Fruit fly (Drosophila melanogaster) whole organism, adult: ENCODE data around the gene CG32537.

ENCODE experiments used
- CG11617 ChIP-seq: fragments of 200-800 bp; sonication (Bioruptor generic); optimal IDR thresholded peaks from 2 replicates; lab custom pipeline; 2017; ENCODE audit warnings: mild to moderate bottlenecking, missing biosample characterization, missing genetic modification reagents, missing genetic modification characterization
- CG12768 ChIP-seq: fragments of 200-800 bp; sonication (Bioruptor generic); optimal IDR thresholded peaks from 2 replicates; lab custom pipeline; 2017; ENCODE audit warnings: missing biosample characterization, missing genetic modification characterization, mild to moderate bottlenecking, moderate library complexity, missing genetic modification reagents
- CG14711 ChIP-seq: fragments of 200-800 bp; sonication (Bioruptor generic); optimal IDR thresholded peaks from 2 replicates; lab custom pipeline; 2018; ENCODE audit warnings: missing biosample characterization, mild to moderate bottlenecking, missing genetic modification characterization, moderate library complexity
- CG1620 ChIP-seq: fragments of 200-800 bp; sonication (Bioruptor generic); optimal IDR thresholded peaks from 2 replicates; lab custom pipeline; 2016; ENCODE audit warnings: missing biosample characterization, missing genetic modification characterization
- CG33017 ChIP-seq: fragments of 200-800 bp; sonication (Bioruptor generic); optimal IDR thresholded peaks from 2 replicates; lab custom pipeline; 2018; ENCODE audit warnings: missing biosample characterization, mild to moderate bottlenecking, missing genetic modification characterization, moderate library complexity
- CG5204 ChIP-seq: fragments of 200-800 bp; sonication (Bioruptor generic); optimal IDR thresholded peaks from 2 replicates; lab custom pipeline; 2016; ENCODE audit warnings: missing biosample characterization, missing genetic modification characterization
- CG7045 ChIP-seq: fragments of 200-800 bp; sonication (Bioruptor generic); optimal IDR thresholded peaks from 2 replicates; lab custom pipeline; 2017; ENCODE audit warnings: missing biosample characterization, mild to moderate bottlenecking, missing genetic modification characterization
- CG7101 ChIP-seq: fragments of 200-800 bp; sonication (Bioruptor generic); optimal IDR thresholded peaks from 2 replicates; lab custom pipeline; 2018; ENCODE audit warnings: missing biosample characterization, mild to moderate bottlenecking, missing genetic modification characterization, moderate library complexity
- Clk ChIP-seq: fragments of 200-800 bp; sonication (Bioruptor generic); optimal IDR thresholded peaks from 2 replicates; lab custom pipeline; 2017; ENCODE audit warnings: missing biosample characterization, missing genetic modification characterization
- Crg-1 ChIP-seq: fragments of 200-800 bp; sonication (Bioruptor generic); optimal IDR thresholded peaks from 2 replicates; lab custom pipeline; 2016; ENCODE audit warnings: missing biosample characterization, missing genetic modification characterization
- Hr96 ChIP-seq: fragments of 200-800 bp; sonication (Bioruptor generic); optimal IDR thresholded peaks from 2 replicates; lab custom pipeline; 2016; ENCODE audit warnings: missing biosample characterization, missing genetic modification characterization
- Mnt ChIP-seq: fragments of 200-800 bp; sonication (Bioruptor generic); optimal IDR thresholded peaks from 2 replicates; lab custom pipeline; 2016; ENCODE audit warnings: missing biosample characterization, mild to moderate bottlenecking, missing genetic modification characterization
- bab1 ChIP-seq: fragments of 200-800 bp; sonication (Bioruptor generic); optimal IDR thresholded peaks from 3 replicates; lab custom pipeline; 2019; ENCODE audit warnings: missing biosample characterization, mild to moderate bottlenecking, missing genetic modification characterization, moderate library complexity
- cic ChIP-seq: fragments of 200-800 bp; sonication (Bioruptor generic); optimal IDR thresholded peaks from 2 replicates; lab custom pipeline; 2017; ENCODE audit warnings: missing biosample characterization, mild to moderate bottlenecking, missing genetic modification characterization, moderate library complexity
- cnc ChIP-seq, 2 experiments: fragments of >200 bp; optimal IDR thresholded peaks; 2 replicates each; lab custom pipeline; 2017
- kay ChIP-seq: fragments of 200-800 bp; sonication (Bioruptor generic); peaks from one replicate; lab custom pipeline; 2016; ENCODE audit warnings: missing biosample characterization, missing genetic modification characterization, borderline replicate concordance
- ovo ChIP-seq: fragments of 200-800 bp; sonication (Bioruptor generic); optimal IDR thresholded peaks from 2 replicates; lab custom pipeline; 2016; ENCODE audit warnings: missing biosample characterization, missing genetic modification characterization
- pad ChIP-seq: fragments of 200-800 bp; sonication (Bioruptor generic); optimal IDR thresholded peaks from 3 replicates; lab custom pipeline; 2017; ENCODE audit warnings: missing biosample characterization, missing genetic modification characterization, mild to moderate bottlenecking, moderate library complexity, missing genetic modification reagents
- tj ChIP-seq: fragments of 200-800 bp; sonication (Bioruptor generic); optimal IDR thresholded peaks from 3 replicates; lab custom pipeline; 2017; ENCODE audit warnings: missing biosample characterization, mild to moderate bottlenecking, missing genetic modification characterization, moderate library complexity
- toe ChIP-seq: fragments of 200-800 bp; sonication (Bioruptor generic); optimal IDR thresholded peaks from 2 replicates; lab custom pipeline; 2016; ENCODE audit warnings: missing biosample characterization, missing genetic modification characterization

Gene CG32537

dm6 chrX:19249339-19249738 lies 27.0 kb downstream of the CG32537 start:
- TF ChIP-seq CG33017 (tag; lab: Kevin White, UChicago) (no peak), Mnt (GFP tag; lab: Kevin White, UChicago) (no peak), Hr96 (no peak), CG11617 (GFP tag; lab: Kevin White, UChicago) (no peak), cnc (optimal IDR thresholded peaks at IDR 0.05; lab: Kevin White, UChicago) (no peak), CG7101 (tag; lab: Kevin White, UChicago) (no peak), bab1 (GFP tag; lab: Kevin White, UChicago) (no peak), pad (GFP tag; lab: Kevin White, UChicago) (no peak), toe (GFP tag; lab: Kevin White, UChicago) (no peak), kay (GFP tag; lab: Kevin White, UChicago) (no peak), CG5204 (GFP tag; lab: Kevin White, UChicago) (no peak), CG1620 (GFP tag; lab: Kevin White, UChicago) (no peak)

DNA sequence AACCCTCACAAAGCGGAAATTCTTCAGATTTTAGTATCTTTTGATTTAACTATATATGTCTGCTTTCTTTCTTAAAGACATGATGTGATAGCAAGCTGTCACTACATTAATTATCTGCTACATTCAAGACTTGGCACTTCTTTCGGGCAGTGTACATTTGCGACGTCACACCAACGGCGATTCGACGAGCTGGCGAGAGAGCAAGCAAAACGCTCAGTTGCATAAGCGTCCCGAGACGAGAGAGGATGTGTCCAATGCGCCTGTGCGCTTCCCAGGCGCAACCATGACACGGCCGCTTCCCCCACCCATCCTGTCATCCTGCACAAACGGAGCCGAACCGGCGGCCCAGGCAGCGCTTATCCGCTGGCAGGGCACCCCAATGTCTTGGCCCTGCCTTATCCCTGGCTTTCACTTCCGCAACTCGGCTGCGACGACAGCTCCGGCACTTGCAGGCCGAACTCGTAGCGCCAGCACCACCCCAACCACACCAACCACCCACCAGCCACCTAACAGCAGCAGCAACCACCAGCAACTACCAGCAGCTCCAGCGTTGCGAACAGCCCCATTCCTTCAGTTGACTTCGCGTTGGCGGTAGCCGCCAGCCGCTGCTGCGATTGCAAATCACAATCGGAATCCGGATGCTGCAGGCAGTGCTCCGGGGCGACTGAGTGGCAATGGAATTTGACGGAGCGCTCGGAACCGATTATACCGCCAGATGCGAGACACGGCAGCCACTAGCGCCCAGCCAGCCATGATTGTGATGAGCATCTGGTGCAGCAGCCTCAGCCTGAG lies 27.7 kb downstream of the CG32537 start, which contains the start of gene Hs3st-B:
Gene Hs3st-B (plus strand): TSS at position 214 of the 792 bp plus-strand sequence.
- no peak for TF ChIP-seq cic (GFP tag; lab: Kevin White, UChicago)
- no peak for TF ChIP-seq CG7045 (GFP tag; lab: Kevin White, UChicago)
- no peak for TF ChIP-seq Clk (GFP tag; lab: Kevin White, UChicago)
- no peak for TF ChIP-seq cnc (optimal IDR thresholded peaks at IDR 0.05; lab: Kevin White, UChicago)
- TF ChIP-seq kay (GFP tag; lab: Kevin White, UChicago), result no peak
- TF ChIP-seq Hr96, result no peak

DNA sequence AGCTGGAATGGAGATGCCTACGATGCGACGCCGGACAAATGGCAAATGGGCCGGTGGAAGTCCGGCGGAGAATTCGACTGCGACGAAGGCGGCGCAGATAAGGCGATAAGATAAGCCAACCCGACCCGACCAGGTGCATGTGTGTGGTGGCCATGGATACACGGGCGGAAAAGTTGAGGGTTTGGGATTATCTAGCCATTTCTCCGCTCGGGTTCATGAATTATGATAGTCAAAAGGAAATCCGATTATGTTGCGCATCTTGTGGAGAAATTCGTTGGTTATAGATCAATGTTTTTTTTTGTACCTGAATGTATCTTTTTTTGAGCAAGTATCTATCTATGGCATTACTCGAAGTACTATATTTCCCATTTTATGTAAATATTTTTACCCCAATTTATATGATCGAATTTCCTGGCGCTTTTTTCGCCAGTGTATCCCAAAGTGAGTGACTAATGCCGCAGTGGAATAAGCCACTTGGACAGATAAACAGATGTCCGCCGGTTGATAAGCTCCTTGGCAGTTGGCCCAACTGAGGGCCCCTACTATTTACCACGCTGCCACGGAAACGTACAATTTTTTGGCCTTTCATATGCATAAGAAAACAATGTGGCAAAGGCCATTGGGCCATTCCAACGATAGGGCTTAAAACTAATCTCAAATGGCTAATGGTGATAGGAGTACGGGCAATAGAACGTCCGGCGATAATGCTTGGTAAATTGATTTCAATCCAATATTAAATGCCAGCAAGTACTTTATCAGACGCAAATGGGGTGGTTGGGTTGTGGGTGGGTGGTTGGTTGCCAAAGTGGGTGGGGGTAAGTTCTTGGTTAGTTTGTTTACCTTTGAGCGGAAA lies 28.9 kb downstream of the CG32537 start, which contains the start of gene CG7992:
Gene CG7992 (minus strand): TSS at position 51 of the 853 bp plus-strand sequence.
- TF ChIP-seq CG1620 (GFP tag; lab: Kevin White, UChicago) (peak; percentile 3), CG12768 (GFP tag; lab: Kevin White, UChicago) (peak; percentile 28), CG7101 (tag; lab: Kevin White, UChicago) (peak; percentile 58), CG11617 (GFP tag; lab: Kevin White, UChicago) (peak; percentile 75), bab1 (GFP tag; lab: Kevin White, UChicago) (no peak), tj (GFP tag; lab: Kevin White, UChicago) (peak; percentile 33), Mnt (GFP tag; lab: Kevin White, UChicago) (peak; percentile 39), cnc (optimal IDR thresholded peaks at IDR 0.05; lab: Kevin White, UChicago) (no peak), CG14711 (tag; lab: Kevin White, UChicago) (peak; percentile 59), toe (GFP tag; lab: Kevin White, UChicago) (peak; percentile 28), Clk (GFP tag; lab: Kevin White, UChicago) (no peak), pad (GFP tag; lab: Kevin White, UChicago) (peak; percentile 31), CG7045 (GFP tag; lab: Kevin White, UChicago) (no peak), kay (GFP tag; lab: Kevin White, UChicago) (peak; percentile 94), ovo (no peak), CG33017 (tag; lab: Kevin White, UChicago) (peak; percentile 23), CG5204 (GFP tag; lab: Kevin White, UChicago) (peak; percentile 24), Hr96 (peak; percentile 64), Crg-1 (peak; percentile 9), cic (GFP tag; lab: Kevin White, UChicago) (no peak)

dm6 chrX:19243379-19243834 lies 32.9 kb downstream of the CG32537 start, which contains the start of gene CG7889:
CG7889 (plus strand) TSS chrX:19243631.
- TF ChIP-seq CG14711 (tag; lab: Kevin White, UChicago) (peak; percentile 8), CG7045 (GFP tag; lab: Kevin White, UChicago) (no peak), Clk (GFP tag; lab: Kevin White, UChicago) (no peak), cnc (optimal IDR thresholded peaks at IDR 0.05; lab: Kevin White, UChicago) (no peak), ovo (no peak), pad (GFP tag; lab: Kevin White, UChicago) (no peak), CG5204 (GFP tag; lab: Kevin White, UChicago) (peak; percentile 24), kay (GFP tag; lab: Kevin White, UChicago) (no peak), CG11617 (GFP tag; lab: Kevin White, UChicago) (peak; percentile 0), CG7101 (tag; lab: Kevin White, UChicago) (no peak), cic (GFP tag; lab: Kevin White, UChicago) (no peak), Hr96 (peak; percentile 24), toe (GFP tag; lab: Kevin White, UChicago) (peak; percentile 10), Mnt (GFP tag; lab: Kevin White, UChicago) (no peak), CG33017 (tag; lab: Kevin White, UChicago) (no peak), CG12768 (GFP tag; lab: Kevin White, UChicago) (no peak), bab1 (GFP tag; lab: Kevin White, UChicago) (peak; percentile 3), Crg-1 (no peak), CG1620 (GFP tag; lab: Kevin White, UChicago) (no peak), tj (GFP tag; lab: Kevin White, UChicago) (no peak)
